Worm (Caenorhabditis elegans): ENCODE measurements around the gene pptr-1.

Gene pptr-1

DNA sequence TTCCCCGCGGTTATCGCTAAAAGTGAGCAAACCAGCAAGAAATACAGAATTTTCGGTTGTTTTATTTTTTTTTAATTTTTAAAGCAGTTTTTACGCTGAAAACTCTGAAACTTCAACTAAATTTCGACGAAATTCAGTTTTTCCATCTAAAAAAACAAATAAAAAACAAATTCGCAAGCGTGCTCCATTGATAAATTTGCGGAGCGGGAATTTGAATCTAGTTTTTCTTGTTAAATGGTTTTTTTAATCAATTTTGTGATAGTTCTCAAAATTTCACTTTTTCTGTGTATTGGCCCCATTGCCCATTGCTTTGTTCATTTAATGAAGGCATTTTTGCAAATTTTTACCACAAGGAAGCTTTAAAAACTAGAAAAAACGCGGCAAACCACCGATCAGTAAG is 523 bp upstream of the pptr-1 start:
- TF ChIP-seq unc-120 (tag; optimal IDR thresholded peaks at IDR 0.05; ENCODE audit: poor library complexity, severe bottlenecking) = no peak
- no peak for TF ChIP-seq mab-5 (tag; optimal IDR thresholded peaks at IDR 0.05)
- TF ChIP-seq elt-1 (tag; optimal IDR thresholded peaks at IDR 0.05; ENCODE audit: borderline replicate concordance, insufficient read depth) = no peak
- no peak for TF ChIP-seq snpc-4 (tag; optimal IDR thresholded peaks at IDR 0.05)
- no peak for TF ChIP-seq nhr-76 (tag; optimal IDR thresholded peaks at IDR 0.05)
- no peak for TF ChIP-seq nhr-2 (tag; optimal IDR thresholded peaks at IDR 0.05)
- no peak for TF ChIP-seq mep-1 (tag; optimal IDR thresholded peaks at IDR 0.05)
- no peak for TF ChIP-seq unc-62 (GFP tag; optimal IDR thresholded peaks at IDR 0.05)

DNA sequence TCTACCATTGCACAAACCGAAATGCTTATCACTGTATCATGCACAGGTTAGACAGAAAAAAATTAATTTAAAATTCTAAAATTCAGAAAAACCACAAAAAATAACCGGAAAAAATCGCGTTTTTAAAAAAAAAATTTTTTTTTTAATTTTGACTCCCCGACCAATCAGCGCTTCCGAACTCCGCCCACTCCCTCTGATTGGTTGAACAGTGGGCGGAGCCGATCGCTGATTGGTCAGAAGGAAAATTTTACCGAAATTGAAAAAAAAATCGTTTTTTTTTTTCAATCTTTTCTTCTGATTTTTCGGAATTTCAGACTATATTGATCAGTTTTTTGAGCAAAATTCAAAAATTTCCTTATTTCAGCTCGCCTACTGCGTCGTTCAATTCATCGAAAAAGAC is 4.0 kb downstream of the pptr-1 start:
- TF ChIP-seq unc-62 (GFP tag; optimal IDR thresholded peaks at IDR 0.05) (no peak), ceh-43 (GFP tag; optimal IDR thresholded peaks at IDR 0.05) (no peak), pha-4 (tag; optimal IDR thresholded peaks at IDR 0.05) (no peak), ham-2 (GFP tag; optimal IDR thresholded peaks at IDR 0.05) (no peak), sem-2 (GFP tag; optimal IDR thresholded peaks at IDR 0.05) (no peak), ceh-39 (tag; optimal IDR thresholded peaks at IDR 0.05) (no peak), lsy-2 (tag; optimal IDR thresholded peaks at IDR 0.05) (no peak), sptf-1 (tag; optimal IDR thresholded peaks at IDR 0.05) (no peak), nhr-28 (tag; optimal IDR thresholded peaks at IDR 0.05) (no peak), M03D4.4 (tag; optimal IDR thresholded peaks at IDR 0.05) (no peak), ztf-11 (tag; optimal IDR thresholded peaks at IDR 0.05) (no peak), lin-13 (tag; optimal IDR thresholded peaks at IDR 0.05) (no peak), zip-8 (tag; optimal IDR thresholded peaks at IDR 0.05) (no peak), blmp-1 (tag; optimal IDR thresholded peaks at IDR 0.05) (no peak)

DNA sequence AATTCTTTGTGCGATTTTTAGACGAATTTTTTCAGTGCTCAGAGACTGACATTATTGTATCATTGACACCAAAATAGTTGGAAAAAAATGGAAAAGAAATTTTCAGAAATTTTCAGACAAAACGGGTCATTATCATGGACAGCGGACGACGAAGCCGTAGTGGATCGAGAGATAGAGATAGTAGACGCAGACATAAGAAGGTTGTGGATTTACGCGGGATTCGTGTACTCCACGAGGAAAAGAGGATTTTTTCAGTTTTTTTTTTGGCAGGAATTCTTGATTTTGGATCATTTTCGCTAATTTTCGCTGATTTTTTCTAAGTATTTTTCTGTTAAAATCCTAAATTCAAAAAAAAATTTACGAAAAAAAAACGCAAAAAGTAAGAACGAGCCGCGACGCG is 10.3 kb downstream of the pptr-1 start, which contains the start of gene W08G11.3:
W08G11.3 (plus strand) TSS at position 107 of the 400 bp plus-strand sequence.
- no peak for TF ChIP-seq unc-62 (GFP tag; optimal IDR thresholded peaks at IDR 0.05)
- TF ChIP-seq bed-3 (GFP tag; optimal IDR thresholded peaks at IDR 0.05) = no peak

DNA sequence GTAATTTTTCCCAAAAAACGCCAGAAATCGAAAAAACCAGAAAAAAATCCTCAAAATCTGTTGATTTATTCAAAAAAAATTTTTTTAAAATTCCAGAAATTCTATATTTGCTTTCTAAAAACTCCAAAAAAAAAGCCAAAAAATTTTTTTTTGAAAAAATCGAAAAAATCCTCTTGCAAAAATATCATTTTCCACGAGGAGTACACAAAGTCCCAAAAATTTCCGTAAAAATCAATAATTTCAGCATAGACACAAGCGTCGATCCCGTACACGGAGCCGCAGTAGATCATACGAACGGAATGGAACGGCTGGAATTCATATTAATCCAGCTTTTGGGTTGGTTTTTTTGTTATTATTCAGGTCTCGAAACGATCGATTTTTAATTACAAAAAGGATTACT is 10.8 kb downstream of the pptr-1 start:
- TF ChIP-seq ztf-11 (tag; optimal IDR thresholded peaks at IDR 0.05) = no peak
- no peak for TF ChIP-seq unc-62 (GFP tag; optimal IDR thresholded peaks at IDR 0.05)
- no peak for TF ChIP-seq ces-1 (GFP tag; optimal IDR thresholded peaks at IDR 0.05)
- no peak for TF ChIP-seq nhr-12 (tag; optimal IDR thresholded peaks at IDR 0.05)
- no peak for TF ChIP-seq ceh-43 (GFP tag; optimal IDR thresholded peaks at IDR 0.05)
- no peak for TF ChIP-seq pha-4 (tag; optimal IDR thresholded peaks at IDR 0.05)
- no peak for TF ChIP-seq mab-5 (tag; optimal IDR thresholded peaks at IDR 0.05)
- TF ChIP-seq mls-2 (tag; optimal IDR thresholded peaks at IDR 0.05) = no peak
- no peak for TF ChIP-seq elt-3 (tag; optimal IDR thresholded peaks at IDR 0.05)
- no peak for TF ChIP-seq cnd-1 (tag; optimal IDR thresholded peaks at IDR 0.05)
- no peak for TF ChIP-seq sem-2 (GFP tag; optimal IDR thresholded peaks at IDR 0.05)
- TF ChIP-seq ceh-83 (GFP tag; optimal IDR thresholded peaks at IDR 0.05) = no peak
- no peak for TF ChIP-seq hlh-1 (tag; optimal IDR thresholded peaks at IDR 0.05)

DNA sequence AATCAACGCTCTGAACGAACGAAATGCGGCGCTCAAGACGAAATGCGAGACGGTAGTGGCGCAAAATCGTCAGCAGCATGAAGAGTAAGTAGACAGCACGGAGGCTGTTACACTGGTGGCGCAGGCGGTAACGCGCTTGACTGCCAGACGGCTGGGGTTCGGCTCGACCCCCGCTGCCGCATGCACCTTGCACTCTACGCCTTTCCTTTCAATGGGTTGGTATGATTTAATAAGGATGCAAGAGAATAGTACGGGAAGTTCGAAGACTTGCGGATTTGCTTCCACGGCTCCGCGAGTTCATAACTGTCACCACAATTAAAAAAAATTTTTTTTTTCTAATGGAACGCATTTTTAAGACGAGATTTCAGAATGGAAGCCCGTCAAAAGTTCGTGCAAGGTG is 12.7 kb downstream of the pptr-1 start:
- TF ChIP-seq sptf-1 (tag; optimal IDR thresholded peaks at IDR 0.05) = peak; percentile 85
- peak; percentile 84 for TF ChIP-seq cnd-1 (tag; optimal IDR thresholded peaks at IDR 0.05)
- no peak for TF ChIP-seq mep-1 (tag; optimal IDR thresholded peaks at IDR 0.05)
- peak; percentile 21 for TF ChIP-seq hlh-1 (tag; optimal IDR thresholded peaks at IDR 0.05)
- TF ChIP-seq nhr-2 (tag; optimal IDR thresholded peaks at IDR 0.05) = no peak
- TF ChIP-seq nhr-76 (tag; optimal IDR thresholded peaks at IDR 0.05) = no peak
- no peak for TF ChIP-seq nhr-28 (tag; optimal IDR thresholded peaks at IDR 0.05)
- TF ChIP-seq mls-2 (tag; optimal IDR thresholded peaks at IDR 0.05) = peak; percentile 82
- TF ChIP-seq bed-3 (GFP tag; optimal IDR thresholded peaks at IDR 0.05) = peak; percentile 60
- TF ChIP-seq ceh-83 (GFP tag; optimal IDR thresholded peaks at IDR 0.05) = peak; percentile 76
- TF ChIP-seq tbx-8 (GFP tag; optimal IDR thresholded peaks at IDR 0.05) = peak; percentile 53
- peak; percentile 57 for TF ChIP-seq ham-2 (GFP tag; optimal IDR thresholded peaks at IDR 0.05)
- TF ChIP-seq elt-1 (tag; optimal IDR thresholded peaks at IDR 0.05; ENCODE audit: borderline replicate concordance, insufficient read depth) = no peak
- TF ChIP-seq unc-120 (tag; optimal IDR thresholded peaks at IDR 0.05; ENCODE audit: poor library complexity, severe bottlenecking) = peak; percentile 54
- TF ChIP-seq zip-8 (tag; optimal IDR thresholded peaks at IDR 0.05) = no peak
- TF ChIP-seq ceh-39 (tag; optimal IDR thresholded peaks at IDR 0.05) = no peak
- TF ChIP-seq pha-4 (tag; optimal IDR thresholded peaks at IDR 0.05) = peak; percentile 48
- TF ChIP-seq M03D4.4 (tag; optimal IDR thresholded peaks at IDR 0.05) = peak; percentile 76
- TF ChIP-seq flh-1 (GFP tag; optimal IDR thresholded peaks at IDR 0.05) = peak; percentile 41
- TF ChIP-seq sem-2 (GFP tag; optimal IDR thresholded peaks at IDR 0.05) = peak; percentile 73
- TF ChIP-seq ztf-11 (tag; optimal IDR thresholded peaks at IDR 0.05) = no peak
- TF ChIP-seq lin-13 (tag; optimal IDR thresholded peaks at IDR 0.05) = peak; percentile 25
- no peak for TF ChIP-seq ces-1 (GFP tag; optimal IDR thresholded peaks at IDR 0.05)
- peak; percentile 62 for TF ChIP-seq lin-32 (GFP tag; optimal IDR thresholded peaks at IDR 0.05)
- TF ChIP-seq drap-1 (GFP tag; optimal IDR thresholded peaks at IDR 0.05) = peak; percentile 78
- peak; percentile 57 for TF ChIP-seq ceh-43 (GFP tag; optimal IDR thresholded peaks at IDR 0.05)
